Fruit fly (Drosophila melanogaster): ENCODE data around the gene eIF5B.

The eIF5B gene

DNA sequence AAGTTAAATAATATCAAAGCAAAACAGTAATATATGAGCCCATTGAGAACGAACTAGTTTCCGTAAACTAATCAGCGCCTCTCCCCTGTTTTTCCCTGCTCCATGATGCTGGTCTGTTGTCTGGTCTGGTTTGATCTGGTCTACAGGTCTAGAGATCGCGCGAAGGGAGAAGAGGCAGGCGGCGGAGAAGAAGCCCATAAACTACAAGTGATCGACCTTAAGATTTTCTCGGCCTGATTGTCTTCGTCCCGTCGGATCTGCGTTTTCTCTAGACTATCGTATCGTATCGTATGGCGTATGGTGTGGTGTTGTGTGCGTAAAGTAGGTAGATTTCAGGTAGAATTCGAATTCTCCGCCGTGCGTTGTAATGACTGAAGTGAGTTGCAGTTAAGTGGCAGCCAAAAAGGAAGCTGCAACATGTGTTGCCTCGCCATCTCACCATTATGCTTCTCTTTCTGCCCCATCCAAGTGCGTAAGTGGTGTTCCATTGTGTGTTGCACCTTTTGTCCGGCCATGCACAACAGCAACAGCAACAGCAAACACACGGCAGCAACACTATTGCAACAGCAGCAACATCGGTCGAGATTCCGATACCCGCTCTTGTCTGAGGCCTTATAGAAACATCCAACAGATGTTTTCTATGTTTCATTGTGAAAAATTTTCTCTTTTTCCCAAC is 51.0 kb downstream of the eIF5B start:
- no peak for TF ChIP-seq achi (GFP tag; optimal IDR thresholded peaks at IDR 0.05)
- peak; percentile 6 for TF ChIP-seq Eip78C (GFP tag)
- TF ChIP-seq dsx (GFP tag; optimal IDR thresholded peaks at IDR 0.05; ENCODE audit: poor library complexity, severe bottlenecking): peak; percentile 48
- TF ChIP-seq CG1621 (tag; optimal IDR thresholded peaks at IDR 0.05): peak; percentile 25
- TF ChIP-seq lz (GFP tag; optimal IDR thresholded peaks at IDR 0.05): no peak

DNA sequence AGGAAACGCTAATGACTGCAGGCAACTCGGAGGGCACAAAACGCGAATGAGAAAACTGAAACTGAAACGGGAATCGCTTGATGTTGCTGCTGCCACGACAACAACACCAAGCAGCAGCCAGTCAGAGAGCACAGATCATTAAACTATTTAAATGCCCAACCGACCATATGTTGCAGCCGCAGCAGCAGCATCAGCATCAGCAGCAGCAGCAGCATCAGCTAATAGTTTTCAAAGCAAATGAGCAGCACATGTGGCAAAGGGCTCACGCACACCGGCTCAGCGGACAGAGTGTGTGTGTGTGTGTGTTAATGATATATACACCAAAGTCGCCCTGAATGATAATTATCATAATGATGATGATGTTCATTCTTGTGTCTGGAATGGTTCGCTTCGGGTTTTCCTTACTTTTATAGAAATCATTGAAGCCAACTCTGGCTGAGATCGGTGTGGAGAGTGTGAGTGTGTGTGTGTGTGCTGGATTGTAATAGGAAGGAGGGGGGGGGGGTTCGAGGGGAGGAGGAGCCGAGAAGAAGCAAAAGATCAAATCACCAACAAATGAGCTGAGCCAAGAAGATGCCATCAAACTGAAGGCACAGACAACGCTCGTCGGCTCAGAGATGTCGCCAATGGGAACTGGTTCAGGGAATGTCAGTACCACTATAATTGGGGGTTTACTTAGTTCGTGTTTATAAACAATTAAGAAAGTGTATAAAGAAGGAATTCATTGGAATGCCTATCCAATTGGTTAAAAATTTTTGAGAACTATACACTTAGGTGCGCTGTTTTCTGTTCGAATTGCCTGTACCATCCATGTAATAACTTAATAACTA is 51.8 kb downstream of the eIF5B start:
- TF ChIP-seq CG8632 (GFP tag; optimal IDR thresholded peaks at IDR 0.05) (no peak), CG34406 (GFP tag; optimal IDR thresholded peaks at IDR 0.05) (no peak), net (GFP tag; optimal IDR thresholded peaks at IDR 0.05) (peak; percentile 6)

DNA sequence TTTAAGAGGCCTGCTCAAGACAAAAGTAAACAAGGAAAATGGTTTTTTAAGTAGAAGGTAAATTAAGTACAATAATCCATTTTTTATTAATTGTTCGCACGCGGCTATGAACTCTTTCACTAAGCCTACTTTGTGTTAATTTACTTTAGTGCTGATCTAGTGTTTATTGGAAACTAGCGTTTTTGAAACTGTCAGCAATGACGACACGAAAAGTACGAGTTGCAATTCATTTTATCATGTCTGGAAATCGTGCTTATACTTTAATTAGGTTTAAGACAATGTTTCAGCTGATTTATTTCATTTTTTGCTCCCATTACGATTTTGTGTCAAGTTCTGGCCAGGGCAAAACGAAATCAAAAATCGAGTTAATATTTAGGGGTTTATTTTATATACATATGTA is 52.5 kb downstream of the eIF5B start:
- TF ChIP-seq dsx (GFP tag; optimal IDR thresholded peaks at IDR 0.05; ENCODE audit: poor library complexity, severe bottlenecking) (no peak), CG3032 (tag; optimal IDR thresholded peaks at IDR 0.05) (no peak), CG8632 (GFP tag; optimal IDR thresholded peaks at IDR 0.05) (no peak), vri (GFP tag; optimal IDR thresholded peaks at IDR 0.05) (no peak), Ets21C (GFP tag; optimal IDR thresholded peaks at IDR 0.05) (no peak), Eip78C (GFP tag) (peak; percentile 48), CG16779 (tag; optimal IDR thresholded peaks at IDR 0.05) (no peak), CG32006 (GFP tag; optimal IDR thresholded peaks at IDR 0.05) (no peak)

DNA sequence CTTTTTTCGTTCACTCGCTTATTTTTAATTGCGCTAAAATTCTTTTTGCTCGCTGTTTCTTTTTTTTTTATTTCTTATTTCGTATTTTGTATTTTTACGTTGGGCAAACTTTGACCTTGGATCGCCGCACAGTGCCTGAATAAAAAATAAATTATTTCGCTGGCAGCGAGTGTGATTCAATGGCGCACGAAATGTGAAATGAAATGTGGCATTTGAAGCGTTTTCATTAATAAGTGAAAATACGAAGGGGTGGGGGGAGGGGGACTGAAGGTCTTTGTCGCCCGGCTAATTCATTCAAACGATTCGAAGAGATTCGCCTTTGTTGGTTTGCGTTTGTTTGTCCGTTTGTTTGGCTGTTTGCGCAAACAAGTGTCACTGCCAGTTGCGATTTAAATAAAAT is 53.3 kb downstream of the eIF5B start:
- TF ChIP-seq svp (GFP tag) (peak; percentile 59), Eip78C (GFP tag) (no peak)

DNA sequence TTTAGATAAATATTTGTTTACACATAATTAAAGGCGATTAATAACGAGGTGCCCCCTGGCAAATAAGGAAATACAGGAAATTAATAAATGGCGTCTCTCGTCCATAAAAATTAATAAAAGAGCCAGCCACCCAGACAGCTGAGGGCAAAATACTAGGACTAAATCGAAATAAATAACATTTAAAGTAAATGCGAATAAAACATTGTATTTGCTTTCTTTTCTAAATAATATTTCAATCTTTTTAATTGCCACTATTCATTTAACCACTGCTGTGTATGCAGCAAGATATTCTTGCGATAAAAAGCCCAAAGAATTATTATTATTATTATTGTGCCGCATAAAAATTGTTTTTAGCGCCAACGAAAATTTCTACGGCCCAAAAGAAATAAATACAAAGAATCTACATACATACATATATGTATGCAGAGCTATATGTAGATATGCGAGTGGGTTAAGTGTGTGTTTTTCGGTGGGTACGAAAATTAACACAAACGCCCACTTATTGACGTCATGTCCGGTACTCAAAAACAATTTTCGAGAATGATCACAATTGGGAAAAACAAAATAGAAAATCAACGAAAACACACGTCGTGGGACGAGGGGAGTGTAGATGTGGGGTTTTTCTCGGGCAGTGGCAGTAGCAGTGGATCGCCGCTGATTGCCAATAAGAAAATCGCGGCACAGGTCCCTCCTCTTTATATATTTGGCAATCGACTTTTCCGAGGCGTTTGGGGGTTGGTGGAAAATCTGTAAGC is 54.3 kb downstream of the eIF5B start:
- TF ChIP-seq Eip78C (GFP tag) (peak; percentile 54), CG31627 (GFP tag; optimal IDR thresholded peaks at IDR 0.05) (peak; percentile 34), CG8632 (GFP tag; optimal IDR thresholded peaks at IDR 0.05) (no peak), lz (GFP tag; optimal IDR thresholded peaks at IDR 0.05) (peak; percentile 34), CG10631 (GFP tag; optimal IDR thresholded peaks at IDR 0.05) (no peak), Lpt (GFP tag; optimal IDR thresholded peaks at IDR 0.05) (no peak), Hr39 (GFP tag; optimal IDR thresholded peaks at IDR 0.05) (peak; percentile 29), esn (GFP tag; optimal IDR thresholded peaks at IDR 0.05) (peak; percentile 24), pdm3 (GFP tag; optimal IDR thresholded peaks at IDR 0.05) (peak; percentile 0), CG9139 (GFP tag; optimal IDR thresholded peaks at IDR 0.05) (no peak), CG6854 (GFP tag; optimal IDR thresholded peaks at IDR 0.05) (no peak), svp (GFP tag) (peak; percentile 56), Met (GFP tag; optimal IDR thresholded peaks at IDR 0.05) (peak; percentile 29), Ets21C (GFP tag; optimal IDR thresholded peaks at IDR 0.05) (peak; percentile 1), topi (GFP tag; optimal IDR thresholded peaks at IDR 0.05) (peak; percentile 21), CG6276 (GFP tag; optimal IDR thresholded peaks at IDR 0.05) (no peak), cyc (GFP tag; optimal IDR thresholded peaks at IDR 0.05) (peak; percentile 15), acj6 (GFP tag; optimal IDR thresholded peaks at IDR 0.05) (peak; percentile 9), Sox14 (GFP tag; optimal IDR thresholded peaks at IDR 0.05) (no peak), vri (GFP tag; optimal IDR thresholded peaks at IDR 0.05) (no peak), spab (GFP tag; optimal IDR thresholded peaks at IDR 0.05) (no peak), CG7368 (GFP tag; optimal IDR thresholded peaks at IDR 0.05) (no peak)
